Fruit fly (Drosophila melanogaster) whole organism, adult: ENCODE measurements around the gene CG18302.

Experiments
- CG11617 ChIP-seq: fragments of 200-800 bp; sonication (Bioruptor generic); optimal IDR thresholded peaks from 2 replicates; lab custom pipeline; 2017; ENCODE audit warnings: mild to moderate bottlenecking, missing biosample characterization, missing genetic modification reagents, missing genetic modification characterization
- CG12768 ChIP-seq: fragments of 200-800 bp; sonication (Bioruptor generic); optimal IDR thresholded peaks from 2 replicates; lab custom pipeline; 2017; ENCODE audit warnings: missing biosample characterization, missing genetic modification characterization, mild to moderate bottlenecking, moderate library complexity, missing genetic modification reagents
- CG14711 ChIP-seq: fragments of 200-800 bp; sonication (Bioruptor generic); optimal IDR thresholded peaks from 2 replicates; lab custom pipeline; 2018; ENCODE audit warnings: missing biosample characterization, mild to moderate bottlenecking, missing genetic modification characterization, moderate library complexity
- CG1620 ChIP-seq: fragments of 200-800 bp; sonication (Bioruptor generic); optimal IDR thresholded peaks from 2 replicates; lab custom pipeline; 2016; ENCODE audit warnings: missing biosample characterization, missing genetic modification characterization
- CG33017 ChIP-seq: fragments of 200-800 bp; sonication (Bioruptor generic); optimal IDR thresholded peaks from 2 replicates; lab custom pipeline; 2018; ENCODE audit warnings: missing biosample characterization, mild to moderate bottlenecking, missing genetic modification characterization, moderate library complexity
- CG5204 ChIP-seq: fragments of 200-800 bp; sonication (Bioruptor generic); optimal IDR thresholded peaks from 2 replicates; lab custom pipeline; 2016; ENCODE audit warnings: missing biosample characterization, missing genetic modification characterization
- CG7045 ChIP-seq: fragments of 200-800 bp; sonication (Bioruptor generic); optimal IDR thresholded peaks from 2 replicates; lab custom pipeline; 2017; ENCODE audit warnings: missing biosample characterization, mild to moderate bottlenecking, missing genetic modification characterization
- CG7101 ChIP-seq: fragments of 200-800 bp; sonication (Bioruptor generic); optimal IDR thresholded peaks from 2 replicates; lab custom pipeline; 2018; ENCODE audit warnings: missing biosample characterization, mild to moderate bottlenecking, missing genetic modification characterization, moderate library complexity
- Clk ChIP-seq: fragments of 200-800 bp; sonication (Bioruptor generic); optimal IDR thresholded peaks from 2 replicates; lab custom pipeline; 2017; ENCODE audit warnings: missing biosample characterization, missing genetic modification characterization
- Hr96 ChIP-seq: fragments of 200-800 bp; sonication (Bioruptor generic); optimal IDR thresholded peaks from 2 replicates; lab custom pipeline; 2016; ENCODE audit warnings: missing biosample characterization, missing genetic modification characterization
- Mnt ChIP-seq: fragments of 200-800 bp; sonication (Bioruptor generic); optimal IDR thresholded peaks from 2 replicates; lab custom pipeline; 2016; ENCODE audit warnings: missing biosample characterization, mild to moderate bottlenecking, missing genetic modification characterization
- cic ChIP-seq: fragments of 200-800 bp; sonication (Bioruptor generic); optimal IDR thresholded peaks from 2 replicates; lab custom pipeline; 2017; ENCODE audit warnings: missing biosample characterization, mild to moderate bottlenecking, missing genetic modification characterization, moderate library complexity
- kay ChIP-seq: fragments of 200-800 bp; sonication (Bioruptor generic); peaks from one replicate; lab custom pipeline; 2016; ENCODE audit warnings: missing biosample characterization, missing genetic modification characterization, borderline replicate concordance
- ovo ChIP-seq: fragments of 200-800 bp; sonication (Bioruptor generic); optimal IDR thresholded peaks from 2 replicates; lab custom pipeline; 2016; ENCODE audit warnings: missing biosample characterization, missing genetic modification characterization

DNA sequence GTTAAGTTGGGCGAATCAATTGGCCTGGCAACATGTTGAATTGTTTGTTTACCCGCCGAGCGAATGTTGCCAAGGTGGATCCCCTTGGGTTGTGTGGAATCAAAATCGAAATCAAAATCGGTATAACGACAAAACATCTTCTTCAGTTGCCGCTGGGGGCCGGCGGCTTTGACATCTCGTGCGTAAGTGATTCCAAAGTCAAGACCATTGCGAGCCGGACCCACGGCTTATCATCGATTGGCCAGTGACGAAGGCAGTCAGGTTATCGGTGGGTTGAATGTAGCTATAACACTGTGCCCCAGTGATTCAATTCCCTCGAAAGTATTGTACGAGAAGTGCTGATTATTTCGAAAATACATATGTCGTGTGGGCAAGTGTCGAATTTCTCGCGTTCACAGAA is 5.1 kb upstream of the CG18302 start:
- TF ChIP-seq CG11617 (GFP tag; lab: Kevin White, UChicago) (no peak), Mnt (GFP tag; lab: Kevin White, UChicago) (no peak), cic (GFP tag; lab: Kevin White, UChicago) (peak; percentile 12), Clk (GFP tag; lab: Kevin White, UChicago) (no peak), CG1620 (GFP tag; lab: Kevin White, UChicago) (no peak), CG5204 (GFP tag; lab: Kevin White, UChicago) (no peak), CG12768 (GFP tag; lab: Kevin White, UChicago) (no peak), CG33017 (no peak), kay (no peak), CG7101 (tag; lab: Kevin White, UChicago) (no peak), Hr96 (GFP tag; lab: Kevin White, UChicago) (no peak), CG14711 (no peak), CG7045 (GFP tag; lab: Kevin White, UChicago) (no peak), ovo (no peak)
